Fruit fly (Drosophila melanogaster): ENCODE data around the gene PIG-P.

Gene PIG-P

DNA sequence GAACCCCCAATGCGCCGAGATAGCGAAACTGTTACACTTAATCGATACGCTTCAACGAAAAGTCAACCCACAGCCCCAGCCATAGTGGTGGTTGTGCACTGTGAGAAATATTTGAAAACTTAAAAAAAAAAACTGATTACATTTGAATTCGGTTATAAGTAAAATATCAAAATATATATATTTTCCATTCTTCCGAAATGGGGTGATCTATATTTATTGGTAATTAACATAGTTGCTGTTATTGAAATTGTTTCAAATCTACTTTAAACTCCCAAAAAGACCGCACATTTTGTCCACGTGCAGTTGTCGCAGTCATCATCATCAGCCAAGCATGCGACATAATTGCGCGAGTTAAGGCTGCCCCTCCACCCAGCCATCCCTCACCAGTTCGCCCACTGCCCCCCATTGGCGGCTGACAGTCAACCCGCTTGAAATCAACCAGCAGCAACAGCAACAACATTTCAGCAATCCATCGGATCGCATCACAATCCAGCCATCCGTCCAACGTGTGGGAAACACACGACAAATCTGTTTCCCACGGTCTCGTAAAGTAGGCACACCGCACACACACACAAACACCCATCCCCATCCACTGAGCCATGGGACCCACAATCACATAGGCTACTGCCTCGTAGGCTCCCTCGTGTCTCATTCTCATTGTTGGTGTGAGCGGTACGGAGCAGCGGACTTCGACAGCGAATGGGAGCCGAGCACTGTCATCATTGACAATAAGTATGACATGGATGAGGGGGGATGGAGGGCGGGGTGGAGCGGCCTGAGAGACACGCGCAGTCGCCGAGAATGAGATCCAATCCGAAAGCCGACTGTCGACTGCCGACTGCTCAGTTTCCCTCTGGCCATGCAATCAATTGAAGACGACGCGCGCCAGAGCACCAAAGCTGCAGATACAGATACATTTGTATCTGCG, 37.5 kb downstream of the PIG-P start (continued):
- TF ChIP-seq CG10669 (GFP tag; optimal IDR thresholded peaks at IDR 0.05) (peak; percentile 73), Hr38 (GFP tag; optimal IDR thresholded peaks at IDR 0.05) (no peak), Eip78C (GFP tag) (peak; percentile 89), CG11294 (GFP tag; IDR thresholded peaks at IDR 0.05) (peak; percentile 19; the same call in 1 of the 2 replicates), CG31627 (GFP tag; optimal IDR thresholded peaks at IDR 0.05) (peak; percentile 15), Eip75B (GFP tag; optimal IDR thresholded peaks at IDR 0.05) (peak; percentile 61), CG10631 (GFP tag; optimal IDR thresholded peaks at IDR 0.05) (peak; percentile 76), CG11762 (GFP tag; optimal IDR thresholded peaks at IDR 0.05; ENCODE audit: insufficient read depth) (peak; percentile 59), Hr4 (GFP tag; optimal IDR thresholded peaks at IDR 0.05) (peak; percentile 77), CG34406 (GFP tag; optimal IDR thresholded peaks at IDR 0.05) (peak; percentile 73), acj6 (GFP tag; optimal IDR thresholded peaks at IDR 0.05) (peak; percentile 72), Sox14 (GFP tag; optimal IDR thresholded peaks at IDR 0.05) (peak; percentile 36), CG4318 (GFP tag; optimal IDR thresholded peaks at IDR 0.05) (peak; percentile 78), dac (GFP tag; optimal IDR thresholded peaks at IDR 0.05) (peak; percentile 53), CG16779 (tag; optimal IDR thresholded peaks at IDR 0.05) (peak; percentile 40), Sox15 (GFP tag; optimal IDR thresholded peaks at IDR 0.05) (peak; percentile 53), Met (GFP tag; optimal IDR thresholded peaks at IDR 0.05) (peak; percentile 53), Ets96B (tag; optimal IDR thresholded peaks at IDR 0.05) (peak; percentile 72)

DNA sequence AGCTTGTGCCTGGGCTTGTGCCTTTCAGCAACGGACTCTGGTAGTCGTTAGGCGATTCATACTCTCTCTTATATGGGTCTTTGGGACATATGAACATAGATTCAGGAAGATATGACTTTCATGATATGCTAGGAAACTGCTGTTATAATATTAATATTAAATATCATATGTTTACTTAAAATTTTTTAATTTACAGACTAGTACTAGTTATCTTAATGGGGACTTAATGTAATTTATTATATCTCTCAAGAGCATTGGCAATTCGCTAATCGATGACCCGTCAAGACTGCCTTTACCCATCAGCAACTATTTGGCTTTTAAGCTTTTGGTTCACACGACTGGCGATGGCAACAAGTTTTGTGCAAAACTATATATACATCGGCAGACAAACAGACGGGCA, 38.8 kb downstream of the PIG-P start:
- no peak for TF ChIP-seq cyc (GFP tag; optimal IDR thresholded peaks at IDR 0.05)
- no peak for TF ChIP-seq vri (GFP tag; optimal IDR thresholded peaks at IDR 0.05)
- TF ChIP-seq dac (GFP tag; optimal IDR thresholded peaks at IDR 0.05): peak; percentile 63
- TF ChIP-seq CG6276 (GFP tag; optimal IDR thresholded peaks at IDR 0.05): peak; percentile 85
- peak; percentile 19 for TF ChIP-seq Sox14 (GFP tag; optimal IDR thresholded peaks at IDR 0.05)
- TF ChIP-seq Ets21C (GFP tag; optimal IDR thresholded peaks at IDR 0.05): no peak
- TF ChIP-seq CG1621 (tag; optimal IDR thresholded peaks at IDR 0.05): no peak
- no peak for TF ChIP-seq esn (GFP tag; optimal IDR thresholded peaks at IDR 0.05)
- peak; percentile 64 for TF ChIP-seq Ets96B (tag; optimal IDR thresholded peaks at IDR 0.05)
- peak; percentile 76 for TF ChIP-seq Gug (GFP tag; IDR thresholded peaks at IDR 0.05)
- peak; percentile 20 for TF ChIP-seq spab (GFP tag; optimal IDR thresholded peaks at IDR 0.05)
- TF ChIP-seq Hr4 (GFP tag; optimal IDR thresholded peaks at IDR 0.05): peak; percentile 75
- peak in 1 of 2 experiments; percentile 53 for TF ChIP-seq salr (GFP tag; optimal IDR thresholded peaks at IDR 0.05)
- TF ChIP-seq net (GFP tag; optimal IDR thresholded peaks at IDR 0.05): peak; percentile 39
- TF ChIP-seq svp (GFP tag): no peak
- peak; percentile 70 for TF ChIP-seq CG10631 (GFP tag; optimal IDR thresholded peaks at IDR 0.05)
- no peak for TF ChIP-seq Smox (GFP tag; optimal IDR thresholded peaks at IDR 0.05)
- no peak for TF ChIP-seq Met (GFP tag; optimal IDR thresholded peaks at IDR 0.05)
- TF ChIP-seq CG31627 (GFP tag; optimal IDR thresholded peaks at IDR 0.05): no peak
- TF ChIP-seq lz (GFP tag; optimal IDR thresholded peaks at IDR 0.05): no peak
- TF ChIP-seq CG3032 (tag; optimal IDR thresholded peaks at IDR 0.05): peak; percentile 37
- no peak for TF ChIP-seq Eip93F (GFP tag; optimal IDR thresholded peaks at IDR 0.05)
- peak; percentile 81 for TF ChIP-seq CG4318 (GFP tag; optimal IDR thresholded peaks at IDR 0.05)
- TF ChIP-seq Eip78C (GFP tag): peak; percentile 68
- no peak for TF ChIP-seq CG6854 (GFP tag; optimal IDR thresholded peaks at IDR 0.05)
- TF ChIP-seq dsx (GFP tag; optimal IDR thresholded peaks at IDR 0.05; ENCODE audit: poor library complexity, severe bottlenecking): no peak
- TF ChIP-seq CG34406 (GFP tag; optimal IDR thresholded peaks at IDR 0.05): no peak
- TF ChIP-seq CG3919 (GFP tag; optimal IDR thresholded peaks at IDR 0.05): peak; percentile 52
- peak; percentile 69 for TF ChIP-seq achi (GFP tag; optimal IDR thresholded peaks at IDR 0.05)
- no peak for TF ChIP-seq ss (GFP tag; optimal IDR thresholded peaks at IDR 0.05)
- peak; percentile 69 for TF ChIP-seq CG11294 (GFP tag; IDR thresholded peaks at IDR 0.05)
- TF ChIP-seq CG6808 (GFP tag; optimal IDR thresholded peaks at IDR 0.05): peak; percentile 23
- no peak for TF ChIP-seq CG6792 (GFP tag; optimal IDR thresholded peaks at IDR 0.05)
- no peak for TF ChIP-seq fd59A (GFP tag; optimal IDR thresholded peaks at IDR 0.05)
- no peak for TF ChIP-seq Hr38 (GFP tag; optimal IDR thresholded peaks at IDR 0.05)
- peak; percentile 0 for TF ChIP-seq CG11762 (GFP tag; optimal IDR thresholded peaks at IDR 0.05; ENCODE audit: insufficient read depth)
- TF ChIP-seq Hr39 (GFP tag; optimal IDR thresholded peaks at IDR 0.05): no peak
- no peak for TF ChIP-seq CG9139 (GFP tag; optimal IDR thresholded peaks at IDR 0.05)
- TF ChIP-seq CG11902 (GFP tag; optimal IDR thresholded peaks at IDR 0.05): no peak
- no peak for TF ChIP-seq Sox15 (GFP tag; optimal IDR thresholded peaks at IDR 0.05)
- peak; percentile 86 for TF ChIP-seq eg (GFP tag; IDR thresholded peaks at IDR 0.05)
